Fruit fly (Drosophila melanogaster): Measurements from ENCODE around the gene CG11760.

The CG11760 gene

DNA sequence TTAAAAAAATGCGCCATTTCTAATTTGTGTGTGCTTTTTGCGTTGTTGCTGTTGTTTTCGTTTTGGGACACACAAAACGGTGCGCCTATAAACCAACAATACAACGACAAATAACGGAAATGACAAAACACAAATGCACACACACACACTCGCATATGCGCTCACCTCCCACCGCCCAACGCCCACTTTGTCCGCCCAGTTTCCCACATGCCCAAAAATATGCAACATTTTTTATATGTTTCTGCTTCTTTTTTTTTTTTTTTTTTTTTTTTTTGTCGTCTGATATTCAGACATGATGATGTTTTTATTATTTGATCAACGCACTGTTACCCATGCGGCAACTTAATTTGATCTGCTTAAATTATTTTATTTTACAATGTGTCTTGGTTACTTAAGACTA is 11.8 kb upstream of the CG11760 start:
- peak; percentile 68 for TF ChIP-seq chn (GFP tag; optimal IDR thresholded peaks at IDR 0.05)
- no peak for TF ChIP-seq bowl (GFP tag; IDR thresholded peaks at IDR 0.05)
- TF ChIP-seq sd (tag; optimal IDR thresholded peaks at IDR 0.05): no peak
- no peak for TF ChIP-seq CG9609 (GFP tag; optimal IDR thresholded peaks at IDR 0.05)
- TF ChIP-seq en (GFP tag; optimal IDR thresholded peaks at IDR 0.05): no peak
- TF ChIP-seq CG2678 (tag; optimal IDR thresholded peaks at IDR 0.05): no peak
- no peak for TF ChIP-seq gcm2 (GFP tag; optimal IDR thresholded peaks at IDR 0.05)
- TF ChIP-seq Rfx (GFP tag; IDR thresholded peaks at IDR 0.05): no peak
- no peak for TF ChIP-seq Lim3 (GFP tag; IDR thresholded peaks at IDR 0.05)
- TF ChIP-seq h (optimal IDR thresholded peaks at IDR 0.05): no peak
- no peak for TF ChIP-seq gce (GFP tag; IDR thresholded peaks at IDR 0.05)
- no peak for TF ChIP-seq CG12104 (GFP tag; optimal IDR thresholded peaks at IDR 0.05)
- TF ChIP-seq CG3065 (GFP tag; optimal IDR thresholded peaks at IDR 0.05): peak; percentile 78
- no peak for TF ChIP-seq CG13296 (GFP tag; optimal IDR thresholded peaks at IDR 0.05)
- TF ChIP-seq Vsx1 (GFP tag; optimal IDR thresholded peaks at IDR 0.05): no peak
- TF ChIP-seq CG1792 (GFP tag; optimal IDR thresholded peaks at IDR 0.05): no peak
- TF ChIP-seq crp (GFP tag; optimal IDR thresholded peaks at IDR 0.05): no peak
- TF ChIP-seq peb (GFP tag; IDR thresholded peaks at IDR 0.05): no peak
- TF ChIP-seq hb (GFP tag; IDR thresholded peaks at IDR 0.05; ENCODE audit: partially characterized antibody): no peak
- peak; percentile 47; the same call in 1 of the 3 replicates for TF ChIP-seq ci (GFP tag; IDR thresholded peaks at IDR 0.05)
- TF ChIP-seq CG17359 (tag; optimal IDR thresholded peaks at IDR 0.05): peak; percentile 81
- no peak for TF ChIP-seq caup (GFP tag; optimal IDR thresholded peaks at IDR 0.05; ENCODE audit: severe bottlenecking)
- no peak for TF ChIP-seq stc (GFP tag; IDR thresholded peaks at IDR 0.05)
- TF ChIP-seq cg (GFP tag; optimal IDR thresholded peaks at IDR 0.05): peak; percentile 42
- TF ChIP-seq nerfin-2 (GFP tag; IDR thresholded peaks at IDR 0.05; ENCODE audit: partially characterized antibody): no peak
- no peak for TF ChIP-seq Max (GFP tag; optimal IDR thresholded peaks at IDR 0.05)
- TF ChIP-seq ttk (GFP tag; IDR thresholded peaks at IDR 0.05): 0 out of 2 replicates have a peak, but pooled peaks have one; percentile 22
- TF ChIP-seq CG31365 (tag; optimal IDR thresholded peaks at IDR 0.05): no peak
- TF ChIP-seq CG7372 (GFP tag; IDR thresholded peaks at IDR 0.05): no peak
- no peak for TF ChIP-seq odd (GFP tag; optimal IDR thresholded peaks at IDR 0.05)
- no peak for TF ChIP-seq Fer1 (GFP tag; optimal IDR thresholded peaks at IDR 0.05)
- no peak for TF ChIP-seq esg (GFP tag; conservative IDR thresholded peaks at IDR 0.05)
- no peak for TF ChIP-seq NFAT (GFP tag; IDR thresholded peaks at IDR 0.05)
- no peak for TF ChIP-seq ato (GFP tag; IDR thresholded peaks at IDR 0.05; ENCODE audit: partially characterized antibody)
- TF ChIP-seq CG10321 (GFP tag; IDR thresholded peaks at IDR 0.05): no peak

DNA sequence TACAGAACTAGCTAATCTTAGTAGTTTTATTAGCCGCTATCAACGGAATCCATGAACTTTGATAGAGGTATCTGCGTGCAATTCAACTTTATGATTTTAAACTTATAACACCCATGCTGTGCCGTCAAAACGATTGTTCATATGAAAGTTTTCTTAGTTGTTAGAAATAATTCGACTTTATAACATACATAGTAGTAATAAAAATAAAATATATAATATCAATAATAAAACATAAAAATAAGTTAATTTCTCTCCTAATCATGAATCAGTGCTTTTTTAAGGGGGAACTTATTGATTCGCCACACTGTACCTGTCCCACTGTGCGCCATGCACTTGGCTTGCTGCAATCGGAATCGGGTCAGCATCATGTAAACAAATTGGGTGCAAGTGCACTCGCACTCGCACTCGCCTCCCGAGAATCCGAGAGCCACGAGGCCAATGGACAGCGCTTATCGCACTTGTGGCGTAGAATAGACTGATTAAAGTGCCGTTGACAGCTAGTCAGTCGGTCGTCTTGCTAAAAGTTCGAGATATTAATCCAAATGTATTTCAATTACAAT is 7.0 kb upstream of the CG11760 start:
- TF ChIP-seq sens-2 (GFP tag; IDR thresholded peaks at IDR 0.05) (peak; percentile 60; the same call in 1 of the 2 replicates), Scr (GFP tag; IDR thresholded peaks at IDR 0.05; ENCODE audit: partially characterized antibody) (no peak), Kr (GFP tag; optimal IDR thresholded peaks at IDR 0.05) (no peak), Ptx1 (GFP tag; IDR thresholded peaks at IDR 0.05) (peak; percentile 32; the same call in 1 of the 2 replicates), gsb (GFP tag; IDR thresholded peaks at IDR 0.05) (no peak), sug (tag; optimal IDR thresholded peaks at IDR 0.05) (peak; percentile 11), Hr78 (GFP tag; optimal IDR thresholded peaks at IDR 0.05) (peak in 1 of 2 experiments; percentile 86), row (GFP tag; IDR thresholded peaks at IDR 0.05) (peak; percentile 37; the same call in 1 of the 3 replicates), CG12942 (GFP tag; optimal IDR thresholded peaks at IDR 0.05) (no peak), Oli (tag; optimal IDR thresholded peaks at IDR 0.05) (peak; percentile 45), Asciz (GFP tag; optimal IDR thresholded peaks at IDR 0.05) (peak; percentile 41), CG17359 (tag; optimal IDR thresholded peaks at IDR 0.05) (peak; percentile 36), Optix (GFP tag; IDR thresholded peaks at IDR 0.05) (0 out of 3 replicates have a peak, but pooled peaks have one; percentile 26), toy (GFP tag; IDR thresholded peaks at IDR 0.05) (no peak), CG7556 (GFP tag; optimal IDR thresholded peaks at IDR 0.05) (no peak), MESR4 (GFP tag; optimal IDR thresholded peaks at IDR 0.05) (no peak), Rx (GFP tag; IDR thresholded peaks at IDR 0.05) (no peak), CG3281 (GFP tag; optimal IDR thresholded peaks at IDR 0.05) (no peak)
